Worm (Caenorhabditis elegans) whole organism, L3 larva: ENCODE data around the gene nlp-5.

Experiments used
- R02D3.7 ChIP-seq: fragments of 150-350 bp; optimal IDR thresholded peaks from 2 replicates; lab custom pipeline; 2014; ENCODE audit warnings: missing biosample characterization, missing genetic modification characterization
- ZK546.5 ChIP-seq: sonication (generic microtip); optimal IDR thresholded peaks from 2 replicates; lab custom pipeline; 2017; ENCODE audit warnings: missing biosample characterization, missing genetic modification characterization
- aly-2 ChIP-seq: fragments of 150-350 bp; optimal IDR thresholded peaks from 2 replicates; lab custom pipeline; 2014; ENCODE audit warnings: missing biosample characterization, missing genetic modification characterization
- ama-1 ChIP-seq: fragments of 150-350 bp; optimal IDR thresholded peaks from 2 replicates; lab custom pipeline; 2018
- ceh-16 ChIP-seq: sonication (generic microtip); optimal IDR thresholded peaks from 2 replicates; lab custom pipeline; 2017; ENCODE audit warnings: missing biosample characterization, missing genetic modification characterization
- ceh-28 ChIP-seq: fragments of 150-350 bp; optimal IDR thresholded peaks from 2 replicates; lab custom pipeline; 2014; ENCODE audit warnings: missing biosample characterization, missing genetic modification reagents, missing genetic modification characterization
- ceh-82 ChIP-seq: fragments of 150-350 bp; optimal IDR thresholded peaks from 2 replicates; lab custom pipeline; 2014; ENCODE audit warnings: missing biosample characterization, missing genetic modification characterization
- ceh-9 ChIP-seq: sonication (generic microtip); optimal IDR thresholded peaks from 2 replicates; lab custom pipeline; 2018; ENCODE audit warnings: missing biosample characterization, missing genetic modification characterization
- daf-12 ChIP-seq: fragments of 150-350 bp; optimal IDR thresholded peaks from 2 replicates; lab custom pipeline; 2014; ENCODE audit warnings: missing biosample characterization, missing genetic modification reagents, missing genetic modification characterization
- egl-27 ChIP-seq: sonication (generic microtip); optimal IDR thresholded peaks from 4 replicates; lab custom pipeline; 2017; ENCODE audit warnings: missing biosample characterization, missing genetic modification reagents, missing genetic modification characterization
- egl-5 ChIP-seq: fragments of 150-350 bp; optimal IDR thresholded peaks from 2 replicates; lab custom pipeline; 2017; ENCODE audit warnings: missing biosample characterization, missing genetic modification reagents, missing genetic modification characterization, inconsistent platforms
- elt-2 ChIP-seq: sonication (generic microtip); optimal IDR thresholded peaks from 2 replicates; lab custom pipeline; 2016; ENCODE audit warnings: missing genetic modification reagents, mild to moderate bottlenecking, missing genetic modification characterization, missing compliant biosample characterization
- elt-3 ChIP-seq, 3 experiments: fragments of 150-350 bp in 1 of 3; sonication (generic microtip) in 2 of 3; optimal IDR thresholded peaks; 2 replicates in 2 of 3; 4 replicates in 1 of 3; lab custom pipeline; 2014 to 2017; ENCODE audit warnings: missing biosample characterization in 3 of 3, missing genetic modification characterization in 3 of 3
- fkh-10 ChIP-seq: sonication (generic microtip); optimal IDR thresholded peaks from 2 replicates; lab custom pipeline; 2017; ENCODE audit warnings: missing biosample characterization, missing genetic modification reagents, missing genetic modification characterization
- fkh-2 ChIP-seq: fragments of 150-350 bp; optimal IDR thresholded peaks from 2 replicates; lab custom pipeline; 2014; ENCODE audit warnings: missing biosample characterization, missing genetic modification reagents, missing genetic modification characterization
- fos-1 ChIP-seq: fragments of 150-350 bp; optimal IDR thresholded peaks from 2 replicates; lab custom pipeline; 2014; ENCODE audit warnings: missing biosample characterization, missing genetic modification characterization
- jun-1 ChIP-seq: fragments of 150-350 bp; optimal IDR thresholded peaks from 2 replicates; lab custom pipeline; 2014; ENCODE audit warnings: missing biosample characterization, missing genetic modification reagents, missing genetic modification characterization
- lin-15B ChIP-seq: fragments of 150-350 bp; optimal IDR thresholded peaks from 2 replicates; lab custom pipeline; 2014; ENCODE audit warnings: missing biosample characterization, missing genetic modification characterization
- lin-39 ChIP-seq: fragments of 150-350 bp; optimal IDR thresholded peaks from 2 replicates; lab custom pipeline; 2018; ENCODE audit warnings: missing biosample characterization, missing genetic modification reagents, missing genetic modification characterization
- lsy-12 ChIP-seq: sonication (generic microtip); optimal IDR thresholded peaks from 2 replicates; lab custom pipeline; 2016; ENCODE audit warnings: mild to moderate bottlenecking, missing genetic modification characterization, missing compliant biosample characterization
- mdl-1 ChIP-seq: fragments of 150-350 bp; optimal IDR thresholded peaks from 2 replicates; lab custom pipeline; 2014; ENCODE audit warnings: missing biosample characterization, missing genetic modification characterization
- mml-1 ChIP-seq: fragments of 150-350 bp; sonication (generic microtip); optimal IDR thresholded peaks from 3 replicates; lab custom pipeline; 2014; ENCODE audit warnings: missing biosample characterization, missing genetic modification characterization
- nfya-1 ChIP-seq: sonication (generic microtip); optimal IDR thresholded peaks from 2 replicates; lab custom pipeline; 2017; ENCODE audit warnings: missing genetic modification characterization, mild to moderate bottlenecking, missing compliant biosample characterization, antibody characterized with exemption, moderate library complexity; ENCODE audit not compliant: insufficient read depth
- nhr-11 ChIP-seq: fragments of 150-350 bp; optimal IDR thresholded peaks from 2 replicates; lab custom pipeline; 2014; ENCODE audit warnings: missing biosample characterization, missing genetic modification characterization
- nhr-12 ChIP-seq: fragments of 150-350 bp; optimal IDR thresholded peaks from 2 replicates; lab custom pipeline; 2014; ENCODE audit warnings: missing biosample characterization, missing genetic modification characterization
- nhr-23 ChIP-seq: fragments of 150-350 bp; optimal IDR thresholded peaks from 2 replicates; lab custom pipeline; 2014; ENCODE audit warnings: missing biosample characterization, missing genetic modification reagents, missing genetic modification characterization
- nhr-237 ChIP-seq: fragments of 150-350 bp; optimal IDR thresholded peaks from 2 replicates; lab custom pipeline; 2014; ENCODE audit warnings: missing biosample characterization, missing genetic modification characterization
- nhr-25 ChIP-seq: sonication (generic microtip); optimal IDR thresholded peaks from 2 replicates; lab custom pipeline; 2017; ENCODE audit warnings: missing biosample characterization, missing genetic modification characterization
- nhr-28 ChIP-seq: fragments of 150-350 bp; optimal IDR thresholded peaks from 2 replicates; lab custom pipeline; 2014; ENCODE audit warnings: missing biosample characterization, missing genetic modification characterization
- nhr-43 ChIP-seq: sonication (generic microtip); optimal IDR thresholded peaks from 2 replicates; lab custom pipeline; 2016; ENCODE audit warnings: mild to moderate bottlenecking, missing genetic modification characterization, missing compliant biosample characterization; ENCODE audit not compliant: poor library complexity, severe bottlenecking
- nhr-67 ChIP-seq: fragments of 150-350 bp; optimal IDR thresholded peaks from 2 replicates; lab custom pipeline; 2014; ENCODE audit warnings: missing biosample characterization, missing genetic modification characterization
- nhr-76 ChIP-seq: fragments of 150-350 bp; sonication (generic microtip); optimal IDR thresholded peaks from 5 replicates; lab custom pipeline; 2014; ENCODE audit warnings: missing biosample characterization, missing genetic modification characterization
- nhr-77 ChIP-seq: fragments of 150-350 bp; optimal IDR thresholded peaks from 2 replicates; lab custom pipeline; 2014; ENCODE audit warnings: missing biosample characterization, missing genetic modification characterization
- pha-4 ChIP-seq: fragments of 150-350 bp; optimal IDR thresholded peaks from 2 replicates; lab custom pipeline; 2014; ENCODE audit warnings: missing biosample characterization, missing genetic modification reagents, missing genetic modification characterization
- pqm-1 ChIP-seq: fragments of 150-350 bp; optimal IDR thresholded peaks from 2 replicates; lab custom pipeline; 2017; ENCODE audit warnings: missing biosample characterization, missing genetic modification characterization, inconsistent platforms
- sea-2 ChIP-seq: fragments of 150-350 bp; sonication (generic microtip); optimal IDR thresholded peaks from 4 replicates; lab custom pipeline; 2014; ENCODE audit warnings: missing biosample characterization, missing genetic modification reagents, missing genetic modification characterization
- skn-1 ChIP-seq: fragments of 150-350 bp; optimal IDR thresholded peaks from 2 replicates; lab custom pipeline; 2014; ENCODE audit warnings: missing biosample characterization, missing genetic modification characterization
- snpc-4 ChIP-seq: fragments of 150-350 bp; optimal IDR thresholded peaks from 2 replicates; lab custom pipeline; 2014; ENCODE audit warnings: missing biosample characterization, missing genetic modification characterization
- tbx-2 ChIP-seq: sonication (generic microtip); optimal IDR thresholded peaks from 2 replicates; lab custom pipeline; 2016; ENCODE audit warnings: mild to moderate bottlenecking, missing genetic modification characterization, missing compliant biosample characterization
- unc-39 ChIP-seq: sonication (generic microtip); optimal IDR thresholded peaks from 4 replicates; lab custom pipeline; 2017; ENCODE audit warnings: missing biosample characterization, missing genetic modification characterization
- unc-62 ChIP-seq: fragments of 150-350 bp; sonication (generic microtip); optimal IDR thresholded peaks from 4 replicates; lab custom pipeline; 2014; ENCODE audit warnings: missing biosample characterization, missing genetic modification reagents, missing genetic modification characterization
- zag-1 ChIP-seq: fragments of 150-350 bp; optimal IDR thresholded peaks from 2 replicates; lab custom pipeline; 2014; ENCODE audit warnings: missing biosample characterization, missing genetic modification characterization
- ztf-11 ChIP-seq: fragments of 150-350 bp; optimal IDR thresholded peaks from 2 replicates; lab custom pipeline; 2014; ENCODE audit warnings: missing biosample characterization, missing genetic modification characterization
- ztf-4 ChIP-seq: fragments of 150-350 bp; optimal IDR thresholded peaks from 2 replicates; lab custom pipeline; 2014; ENCODE audit warnings: missing biosample characterization, missing genetic modification characterization

The nlp-5 gene

DNA sequence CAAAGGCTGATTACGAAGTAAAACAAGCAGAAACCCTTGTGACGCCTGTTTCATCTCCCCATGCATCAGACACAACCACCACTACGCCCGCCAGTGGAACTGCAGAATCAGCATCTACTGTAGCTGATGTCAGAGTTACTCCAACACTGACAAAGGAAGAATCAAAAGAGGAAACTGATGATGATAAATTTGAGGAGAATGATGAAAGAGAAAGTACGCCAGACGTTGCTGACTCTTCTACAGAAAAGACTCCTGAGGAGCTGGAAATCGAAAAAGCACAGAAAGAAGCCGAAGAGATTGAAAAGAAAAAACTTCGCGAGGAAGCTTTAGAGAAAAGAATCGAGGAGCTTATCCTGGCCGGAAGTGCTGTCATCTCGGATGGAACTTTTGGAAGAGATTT is 20.0 kb upstream of the nlp-5 start:
- TF ChIP-seq nhr-23 (tag; lab: Kevin White, UChicago) (no peak), pqm-1 (no peak), nhr-11 (tag; lab: Kevin White, UChicago) (no peak), nhr-237 (tag; lab: Kevin White, UChicago) (no peak), ZK546.5 (tag; lab: Kevin White, UChicago) (no peak), ceh-16 (no peak), ceh-28 (no peak), unc-62 (no peak), lin-15B (tag; lab: Kevin White, UChicago) (no peak), unc-39 (tag; lab: Kevin White, UChicago) (no peak), sea-2 (GFP tag; lab: Kevin White, UChicago) (no peak), nhr-12 (tag; lab: Kevin White, UChicago) (no peak), nhr-28 (tag; lab: Kevin White, UChicago) (no peak)

DNA sequence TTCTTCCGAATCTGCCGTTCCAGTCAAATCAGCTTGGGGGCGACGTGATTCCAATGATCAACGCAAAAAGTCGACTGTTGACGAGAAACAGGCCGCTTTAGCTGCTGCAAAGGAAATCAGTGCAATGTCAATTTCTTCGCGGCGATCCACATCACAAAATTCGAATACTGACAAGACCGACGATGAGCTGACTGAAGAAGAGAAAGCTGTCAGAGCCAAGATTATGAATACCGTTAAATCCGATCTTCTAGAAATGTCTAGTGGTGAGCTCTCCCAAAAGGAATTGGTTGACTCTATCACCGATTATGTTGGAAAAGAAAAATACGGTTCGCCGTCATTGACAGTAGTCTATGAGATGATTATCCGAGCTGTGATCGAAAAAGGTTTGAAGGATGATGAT is 18.0 kb upstream of the nlp-5 start:
- no peak for TF ChIP-seq ztf-11
- TF ChIP-seq nhr-43, result no peak
- no peak for TF ChIP-seq mml-1 (tag; lab: Kevin White, UChicago)
- no peak for TF ChIP-seq nhr-25 (tag; lab: Kevin White, UChicago)
- TF ChIP-seq aly-2 (tag; lab: Kevin White, UChicago), result no peak
- no peak for TF ChIP-seq egl-5
- TF ChIP-seq mdl-1 (tag; lab: Kevin White, UChicago), result no peak
- TF ChIP-seq sea-2 (GFP tag; lab: Kevin White, UChicago), result no peak
- no peak for TF ChIP-seq jun-1 (tag; lab: Kevin White, UChicago)
- TF ChIP-seq nhr-77 (tag; lab: Kevin White, UChicago), result no peak
- no peak for TF ChIP-seq fos-1 (tag; lab: Kevin White, UChicago)
- TF ChIP-seq lsy-12, result no peak
- no peak for TF ChIP-seq ceh-9 (tag; lab: Kevin White, UChicago)
- no peak for TF ChIP-seq nhr-12 (tag; lab: Kevin White, UChicago)
- TF ChIP-seq ZK546.5 (tag; lab: Kevin White, UChicago), result no peak
- TF ChIP-seq ztf-4, result no peak
- no peak for TF ChIP-seq pqm-1
- no peak for TF ChIP-seq zag-1 (tag; lab: Kevin White, UChicago)

DNA sequence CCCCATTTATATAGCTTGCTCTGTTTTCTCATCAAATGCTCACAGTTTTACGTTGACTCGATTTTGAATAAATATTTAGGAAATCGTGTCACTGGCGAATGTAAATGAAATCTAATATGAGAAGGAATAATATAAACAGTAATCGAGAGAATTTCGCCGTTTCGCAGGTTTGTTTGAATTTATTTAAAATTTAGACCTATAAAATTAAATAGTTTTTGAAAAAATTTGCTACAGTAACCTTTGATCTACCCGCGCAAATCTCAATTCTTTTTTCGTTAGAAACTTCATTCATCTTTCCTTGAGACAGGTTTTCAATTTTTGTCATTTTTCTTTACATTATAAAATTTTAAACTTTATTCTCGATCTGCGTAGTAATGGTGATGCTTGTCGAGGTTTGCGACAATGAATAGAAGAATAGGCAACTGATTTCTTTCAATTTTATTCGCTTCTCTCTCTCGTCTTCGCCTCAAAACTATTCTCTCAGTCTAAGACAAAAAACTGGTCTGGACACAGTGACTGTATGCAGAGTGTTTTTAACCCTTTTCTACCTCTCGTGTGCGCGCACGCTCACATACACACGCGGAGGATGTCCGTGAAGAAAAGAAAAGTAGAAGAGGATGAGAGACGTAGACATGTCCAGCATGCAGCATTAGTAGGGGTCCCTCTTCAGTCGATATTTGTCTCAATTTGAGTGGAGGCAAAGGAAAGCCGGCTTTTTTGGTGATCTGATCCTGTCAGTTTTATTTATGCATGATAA is 15.8 kb upstream of the nlp-5 start, which contains the start of gene dab-1:
Gene dab-1, plus strand, starts transcription at position 78 of the 757 bp plus-strand sequence.
- TF ChIP-seq nhr-237 (tag; lab: Kevin White, UChicago) (no peak), lin-15B (tag; lab: Kevin White, UChicago) (no peak), nhr-77 (tag; lab: Kevin White, UChicago) (no peak), jun-1 (tag; lab: Kevin White, UChicago) (no peak), snpc-4 (tag; lab: Kevin White, UChicago) (peak; percentile 8), fos-1 (tag; lab: Kevin White, UChicago) (no peak), ama-1 (lab: Kevin White, UChicago) (peak; percentile 31), tbx-2 (tag; lab: Kevin White, UChicago) (no peak), aly-2 (tag; lab: Kevin White, UChicago) (no peak), elt-2 (tag; lab: Kevin White, UChicago) (no peak), ztf-11 (no peak), ztf-4 (no peak), mdl-1 (tag; lab: Kevin White, UChicago) (peak; percentile 15), unc-39 (tag; lab: Kevin White, UChicago) (no peak), daf-12 (tag; lab: Kevin White, UChicago) (no peak), nhr-67 (no peak), nhr-43 (no peak), nhr-12 (tag; lab: Kevin White, UChicago) (no peak), elt-3 (tag; optimal IDR thresholded peaks at IDR 0.05; lab: Kevin White, UChicago) (no peak), R02D3.7 (tag; lab: Kevin White, UChicago) (no peak), mml-1 (tag; lab: Kevin White, UChicago) (no peak), nhr-11 (tag; lab: Kevin White, UChicago) (no peak), ceh-82 (no peak), egl-27 (no peak), nhr-76 (tag; lab: Kevin White, UChicago) (no peak), skn-1 (no peak), pqm-1 (no peak), zag-1 (tag; lab: Kevin White, UChicago) (no peak), nfya-1 (tag; lab: Kevin White, UChicago) (peak; percentile 1), nhr-23 (tag; lab: Kevin White, UChicago) (peak; percentile 40), ZK546.5 (tag; lab: Kevin White, UChicago) (no peak), lsy-12 (no peak), fkh-10 (no peak), nhr-25 (tag; lab: Kevin White, UChicago) (peak; percentile 88), ceh-16 (no peak), sea-2 (GFP tag; lab: Kevin White, UChicago) (no peak), pha-4 (tag; lab: Kevin White, UChicago) (peak; percentile 4), nhr-28 (tag; lab: Kevin White, UChicago) (no peak), fkh-2 (no peak), lin-39 (tag; lab: Kevin White, UChicago) (no peak), ceh-28 (no peak), ceh-9 (tag; lab: Kevin White, UChicago) (no peak), egl-5 (no peak)
